Fruit fly (Drosophila melanogaster) whole organism, pupa: ENCODE data around the gene Ance-2.

Source experiments
- CG10348 ChIP-seq: fragments of 200-800 bp; sonication (Bioruptor generic); IDR thresholded peaks from 2 replicates; pipeline ENCODE4 v1.3.6; 2022; ENCODE audit warnings: missing biosample characterization, missing genetic modification characterization
- CG4496 ChIP-seq: fragments of 200-800 bp; sonication (Bioruptor generic); IDR thresholded peaks from 3 replicates; pipeline ENCODE4 v1.3.6; 2022; ENCODE audit warnings: missing biosample characterization, missing genetic modification characterization
- CG8159 ChIP-seq: fragments of 200-800 bp; sonication (Bioruptor generic); optimal IDR thresholded peaks from 3 replicates; lab custom pipeline; 2018; ENCODE audit warnings: missing biosample characterization, mild to moderate bottlenecking, missing genetic modification characterization, moderate library complexity
- EcR ChIP-seq: fragments of 200-800 bp; sonication (Bioruptor generic); optimal IDR thresholded peaks from 3 replicates; lab custom pipeline; 2019; ENCODE audit warnings: missing biosample characterization, missing genetic modification characterization, mild to moderate bottlenecking, moderate library complexity, missing genetic modification reagents
- Snoo ChIP-seq: fragments of 200-800 bp; sonication (Bioruptor generic); optimal IDR thresholded peaks from 3 replicates; lab custom pipeline; 2017; ENCODE audit warnings: missing biosample characterization, mild to moderate bottlenecking, missing genetic modification characterization, inconsistent platforms
- gl ChIP-seq: fragments of 200-800 bp; sonication (Bioruptor generic); optimal IDR thresholded peaks from 2 replicates; lab custom pipeline; 2018; ENCODE audit warnings: missing biosample characterization, mild to moderate bottlenecking, missing genetic modification characterization

- TF ChIP-seq CG4496 (no peak), Snoo (tag; lab: Kevin White, UChicago) (no peak), EcR (GFP tag; lab: Kevin White, UChicago) (peak; percentile 55), CG10348 (GFP tag; lab: Robert Waterston, UW) (no peak), gl (tag; lab: Kevin White, UChicago) (no peak), CG8159 (tag; lab: Kevin White, UChicago) (no peak)
Observed at dm6 chr2L:13884063-13884656, 25.0 kb upstream of the Ance-2 start.
